Worm (Caenorhabditis elegans) whole organism, L3 larva: Measurements from ENCODE around the gene cpx-2.
A peak's percentile ranks its signal among the peaks of the same experiment; 100 is the strongest.

Experiments
- R02D3.7 ChIP-seq: fragments of 150-350 bp; optimal IDR thresholded peaks from 2 replicates; lab custom pipeline; 2014; ENCODE audit warnings: missing biosample characterization, missing genetic modification characterization
- ZK546.5 ChIP-seq: sonication (generic microtip); optimal IDR thresholded peaks from 2 replicates; lab custom pipeline; 2017; ENCODE audit warnings: missing biosample characterization, missing genetic modification characterization
- aly-2 ChIP-seq: fragments of 150-350 bp; optimal IDR thresholded peaks from 2 replicates; lab custom pipeline; 2014; ENCODE audit warnings: missing biosample characterization, missing genetic modification characterization
- ama-1 ChIP-seq: fragments of 150-350 bp; optimal IDR thresholded peaks from 2 replicates; lab custom pipeline; 2018
- ceh-16 ChIP-seq: sonication (generic microtip); optimal IDR thresholded peaks from 2 replicates; lab custom pipeline; 2017; ENCODE audit warnings: missing biosample characterization, missing genetic modification characterization
- ceh-28 ChIP-seq: fragments of 150-350 bp; optimal IDR thresholded peaks from 2 replicates; lab custom pipeline; 2014; ENCODE audit warnings: missing biosample characterization, missing genetic modification reagents, missing genetic modification characterization
- ceh-82 ChIP-seq: fragments of 150-350 bp; optimal IDR thresholded peaks from 2 replicates; lab custom pipeline; 2014; ENCODE audit warnings: missing biosample characterization, missing genetic modification characterization
- ceh-9 ChIP-seq: sonication (generic microtip); optimal IDR thresholded peaks from 2 replicates; lab custom pipeline; 2018; ENCODE audit warnings: missing biosample characterization, missing genetic modification characterization
- daf-12 ChIP-seq: fragments of 150-350 bp; optimal IDR thresholded peaks from 2 replicates; lab custom pipeline; 2014; ENCODE audit warnings: missing biosample characterization, missing genetic modification reagents, missing genetic modification characterization
- egl-27 ChIP-seq: sonication (generic microtip); optimal IDR thresholded peaks from 4 replicates; lab custom pipeline; 2017; ENCODE audit warnings: missing biosample characterization, missing genetic modification reagents, missing genetic modification characterization
- egl-5 ChIP-seq: fragments of 150-350 bp; optimal IDR thresholded peaks from 2 replicates; lab custom pipeline; 2017; ENCODE audit warnings: missing biosample characterization, missing genetic modification reagents, missing genetic modification characterization, inconsistent platforms
- elt-2 ChIP-seq: sonication (generic microtip); optimal IDR thresholded peaks from 2 replicates; lab custom pipeline; 2016; ENCODE audit warnings: missing genetic modification reagents, mild to moderate bottlenecking, missing genetic modification characterization, missing compliant biosample characterization
- elt-3 ChIP-seq, 3 experiments: fragments of 150-350 bp in 1 of 3; sonication (generic microtip) in 2 of 3; optimal IDR thresholded peaks; 2 replicates in 2 of 3; 4 replicates in 1 of 3; lab custom pipeline; 2014 to 2017; ENCODE audit warnings: missing biosample characterization in 3 of 3, missing genetic modification characterization in 3 of 3
- eor-1 ChIP-seq, 2 experiments: fragments of 150-350 bp; optimal IDR thresholded peaks; 2 replicates each; lab custom pipeline; 2014 to 2018; ENCODE audit warnings: missing biosample characterization in 2 of 2, missing genetic modification characterization in 2 of 2
- fos-1 ChIP-seq: fragments of 150-350 bp; optimal IDR thresholded peaks from 2 replicates; lab custom pipeline; 2014; ENCODE audit warnings: missing biosample characterization, missing genetic modification characterization
- jun-1 ChIP-seq: fragments of 150-350 bp; optimal IDR thresholded peaks from 2 replicates; lab custom pipeline; 2014; ENCODE audit warnings: missing biosample characterization, missing genetic modification reagents, missing genetic modification characterization
- lsy-12 ChIP-seq: sonication (generic microtip); optimal IDR thresholded peaks from 2 replicates; lab custom pipeline; 2016; ENCODE audit warnings: mild to moderate bottlenecking, missing genetic modification characterization, missing compliant biosample characterization
- mdl-1 ChIP-seq: fragments of 150-350 bp; optimal IDR thresholded peaks from 2 replicates; lab custom pipeline; 2014; ENCODE audit warnings: missing biosample characterization, missing genetic modification characterization
- nfya-1 ChIP-seq: sonication (generic microtip); optimal IDR thresholded peaks from 2 replicates; lab custom pipeline; 2017; ENCODE audit warnings: missing genetic modification characterization, mild to moderate bottlenecking, missing compliant biosample characterization, antibody characterized with exemption, moderate library complexity; ENCODE audit not compliant: insufficient read depth
- nhr-12 ChIP-seq: fragments of 150-350 bp; optimal IDR thresholded peaks from 2 replicates; lab custom pipeline; 2014; ENCODE audit warnings: missing biosample characterization, missing genetic modification characterization
- nhr-23 ChIP-seq: fragments of 150-350 bp; optimal IDR thresholded peaks from 2 replicates; lab custom pipeline; 2014; ENCODE audit warnings: missing biosample characterization, missing genetic modification reagents, missing genetic modification characterization
- nhr-237 ChIP-seq: fragments of 150-350 bp; optimal IDR thresholded peaks from 2 replicates; lab custom pipeline; 2014; ENCODE audit warnings: missing biosample characterization, missing genetic modification characterization
- nhr-25 ChIP-seq: sonication (generic microtip); optimal IDR thresholded peaks from 2 replicates; lab custom pipeline; 2017; ENCODE audit warnings: missing biosample characterization, missing genetic modification characterization
- nhr-28 ChIP-seq: fragments of 150-350 bp; optimal IDR thresholded peaks from 2 replicates; lab custom pipeline; 2014; ENCODE audit warnings: missing biosample characterization, missing genetic modification characterization
- nhr-43 ChIP-seq: sonication (generic microtip); optimal IDR thresholded peaks from 2 replicates; lab custom pipeline; 2016; ENCODE audit warnings: mild to moderate bottlenecking, missing genetic modification characterization, missing compliant biosample characterization; ENCODE audit not compliant: poor library complexity, severe bottlenecking
- nhr-77 ChIP-seq: fragments of 150-350 bp; optimal IDR thresholded peaks from 2 replicates; lab custom pipeline; 2014; ENCODE audit warnings: missing biosample characterization, missing genetic modification characterization
- pha-4 ChIP-seq: fragments of 150-350 bp; optimal IDR thresholded peaks from 2 replicates; lab custom pipeline; 2014; ENCODE audit warnings: missing biosample characterization, missing genetic modification reagents, missing genetic modification characterization
- pqm-1 ChIP-seq: fragments of 150-350 bp; optimal IDR thresholded peaks from 2 replicates; lab custom pipeline; 2017; ENCODE audit warnings: missing biosample characterization, missing genetic modification characterization, inconsistent platforms
- sea-2 ChIP-seq: fragments of 150-350 bp; sonication (generic microtip); optimal IDR thresholded peaks from 4 replicates; lab custom pipeline; 2014; ENCODE audit warnings: missing biosample characterization, missing genetic modification reagents, missing genetic modification characterization
- skn-1 ChIP-seq: fragments of 150-350 bp; optimal IDR thresholded peaks from 2 replicates; lab custom pipeline; 2014; ENCODE audit warnings: missing biosample characterization, missing genetic modification characterization
- snpc-4 ChIP-seq: fragments of 150-350 bp; optimal IDR thresholded peaks from 2 replicates; lab custom pipeline; 2014; ENCODE audit warnings: missing biosample characterization, missing genetic modification characterization
- tbx-2 ChIP-seq: sonication (generic microtip); optimal IDR thresholded peaks from 2 replicates; lab custom pipeline; 2016; ENCODE audit warnings: mild to moderate bottlenecking, missing genetic modification characterization, missing compliant biosample characterization
- unc-39 ChIP-seq: sonication (generic microtip); optimal IDR thresholded peaks from 4 replicates; lab custom pipeline; 2017; ENCODE audit warnings: missing biosample characterization, missing genetic modification characterization
- zag-1 ChIP-seq: fragments of 150-350 bp; optimal IDR thresholded peaks from 2 replicates; lab custom pipeline; 2014; ENCODE audit warnings: missing biosample characterization, missing genetic modification characterization
- ztf-4 ChIP-seq: fragments of 150-350 bp; optimal IDR thresholded peaks from 2 replicates; lab custom pipeline; 2014; ENCODE audit warnings: missing biosample characterization, missing genetic modification characterization

cpx-2 gene

DNA sequence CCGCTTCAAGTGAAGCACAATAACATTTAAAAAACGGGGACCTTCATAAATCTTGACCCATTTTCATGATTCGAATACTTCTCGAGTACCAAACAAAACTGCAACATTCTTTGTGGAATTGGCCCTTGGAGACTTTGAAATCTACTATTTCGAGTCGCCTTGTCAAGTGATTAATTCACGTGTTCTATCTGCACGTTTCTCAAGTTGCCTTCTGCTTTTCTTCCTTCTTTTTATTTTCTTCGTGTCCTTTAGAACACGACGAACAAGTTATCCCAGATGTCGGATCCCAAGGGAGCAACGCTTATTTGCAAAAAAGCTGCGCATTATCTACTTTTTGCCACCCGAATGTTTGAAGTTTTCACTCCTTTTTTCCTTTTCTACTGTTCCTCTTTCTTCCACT, 9.7 kb downstream of the cpx-2 start:
- TF ChIP-seq nhr-77, result no peak
- no peak for TF ChIP-seq egl-27 (tag; lab: Kevin White, UChicago)
- no peak for TF ChIP-seq sea-2 (GFP tag; lab: Kevin White, UChicago)
- TF ChIP-seq fos-1 (tag; lab: Kevin White, UChicago), result no peak
- no peak for TF ChIP-seq skn-1 (tag; lab: Kevin White, UChicago)
- no peak for TF ChIP-seq nhr-12 (tag; lab: Kevin White, UChicago)
- TF ChIP-seq zag-1 (tag; lab: Kevin White, UChicago), result no peak

DNA sequence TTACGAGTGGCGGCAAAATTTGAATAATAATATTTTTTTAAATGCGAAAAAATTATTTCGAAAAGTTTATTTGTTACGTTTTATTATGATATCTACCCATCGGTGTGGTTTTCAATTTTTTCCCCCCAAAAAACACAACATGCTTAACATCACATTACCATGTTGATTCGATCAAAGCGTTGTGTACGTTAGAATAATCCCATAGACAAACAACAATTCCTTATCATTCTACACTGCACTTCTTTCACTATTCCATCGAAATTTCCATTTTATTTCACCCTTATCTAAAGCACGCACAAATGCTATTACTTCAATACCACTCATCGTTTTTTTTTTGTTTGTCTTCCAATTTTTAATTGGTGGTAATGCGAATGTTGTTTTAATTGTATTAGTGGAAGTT, 11.0 kb downstream of the cpx-2 start:
- peak; percentile 88 for TF ChIP-seq elt-2 (tag; lab: Kevin White, UChicago)
- TF ChIP-seq ceh-9 (tag; lab: Kevin White, UChicago), result no peak
- no peak for TF ChIP-seq daf-12 (tag; lab: Kevin White, UChicago)
- TF ChIP-seq ceh-82 (tag; lab: Kevin White, UChicago), result no peak
- TF ChIP-seq skn-1 (tag; lab: Kevin White, UChicago), result peak; percentile 11
- peak; percentile 6 for TF ChIP-seq jun-1 (tag; lab: Kevin White, UChicago)
- no peak for TF ChIP-seq egl-5 (tag; lab: Kevin White, UChicago)
- peak; percentile 78 for TF ChIP-seq pha-4 (tag; lab: Kevin White, UChicago)
- TF ChIP-seq pqm-1 (tag; lab: Kevin White, UChicago), result peak; percentile 51
- no peak for TF ChIP-seq aly-2 (tag; lab: Kevin White, UChicago)

DNA sequence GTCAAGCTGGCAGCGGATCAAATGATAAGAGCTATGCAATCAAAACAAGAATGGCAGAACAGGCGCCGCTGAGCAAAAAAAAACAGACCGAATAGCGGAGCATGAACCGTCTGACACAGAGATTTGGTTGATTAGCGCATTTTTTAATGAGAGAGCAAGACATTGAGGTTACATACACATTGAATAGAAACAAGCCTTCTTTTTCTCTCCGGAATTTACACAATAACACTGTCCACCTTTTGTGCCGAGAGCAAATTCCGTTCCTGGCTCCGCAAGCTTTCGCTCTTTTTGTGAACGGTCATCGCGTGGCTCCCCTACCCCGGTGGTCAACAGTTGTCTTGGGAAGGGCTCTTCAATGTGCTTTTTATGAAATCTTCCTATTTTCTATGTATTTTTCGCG, 15.5 kb downstream of the cpx-2 start, which contains the start of gene K03A11.6:
Gene K03A11.6, plus strand, starts transcription at position 301 of the 400 bp plus-strand sequence.
- TF ChIP-seq lsy-12 (no peak), nhr-237 (no peak), aly-2 (tag; lab: Kevin White, UChicago) (no peak), nhr-43 (tag; lab: Kevin White, UChicago) (no peak), ceh-82 (tag; lab: Kevin White, UChicago) (no peak), zag-1 (tag; lab: Kevin White, UChicago) (no peak), R02D3.7 (tag; lab: Kevin White, UChicago) (no peak), ceh-9 (tag; lab: Kevin White, UChicago) (no peak), ama-1 (lab: Kevin White, UChicago) (no peak), elt-3 (tag; optimal IDR thresholded peaks at IDR 0.05; lab: Kevin White, UChicago) (no peak), nhr-25 (tag; lab: Kevin White, UChicago) (no peak), ZK546.5 (tag; lab: Kevin White, UChicago) (no peak), jun-1 (tag; lab: Kevin White, UChicago) (no peak), ceh-16 (tag; lab: Kevin White, UChicago) (no peak), ceh-28 (tag; lab: Kevin White, UChicago) (no peak), nfya-1 (tag; lab: Kevin White, UChicago) (no peak), nhr-28 (tag; lab: Kevin White, UChicago) (no peak), nhr-77 (no peak), daf-12 (tag; lab: Kevin White, UChicago) (no peak)

DNA sequence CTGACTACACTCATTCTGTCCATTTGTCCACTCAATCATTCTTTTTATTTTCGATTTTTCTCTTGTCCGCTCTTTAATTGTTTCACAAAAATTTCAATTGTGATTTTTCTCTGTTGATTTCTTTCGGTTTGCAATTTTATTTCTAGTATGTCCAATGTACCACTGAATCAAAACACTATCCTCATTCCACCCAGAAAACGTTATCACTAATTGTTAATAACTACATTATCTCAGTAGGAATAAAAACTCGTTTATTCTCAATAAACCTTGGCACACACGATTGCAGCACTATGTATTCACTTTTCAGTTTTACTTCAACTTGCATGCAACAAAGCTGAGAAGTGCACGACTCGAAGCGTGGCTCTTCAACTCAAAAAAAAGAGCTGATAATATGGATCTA, 19.6 kb downstream of the cpx-2 start, which contains the start of gene K03A11.1:
Gene K03A11.1, plus strand, starts transcription at position 301 of the 400 bp plus-strand sequence.
- TF ChIP-seq unc-39 (tag; lab: Kevin White, UChicago) (no peak), fos-1 (tag; lab: Kevin White, UChicago) (no peak), sea-2 (GFP tag; lab: Kevin White, UChicago) (no peak), ama-1 (lab: Kevin White, UChicago) (no peak), ceh-82 (tag; lab: Kevin White, UChicago) (no peak), elt-2 (tag; lab: Kevin White, UChicago) (no peak), ztf-4 (tag; lab: Kevin White, UChicago) (no peak), ceh-16 (tag; lab: Kevin White, UChicago) (no peak), nfya-1 (tag; lab: Kevin White, UChicago) (no peak), tbx-2 (tag; lab: Kevin White, UChicago) (no peak), snpc-4 (tag; lab: Kevin White, UChicago) (no peak), skn-1 (tag; lab: Kevin White, UChicago) (no peak), zag-1 (tag; lab: Kevin White, UChicago) (no peak), eor-1 (tag; optimal IDR thresholded peaks at IDR 0.05; lab: Kevin White, UChicago) (no peak), jun-1 (tag; lab: Kevin White, UChicago) (no peak), nhr-237 (no peak), nhr-23 (tag; lab: Kevin White, UChicago) (no peak), mdl-1 (tag; lab: Kevin White, UChicago) (no peak), egl-27 (tag; lab: Kevin White, UChicago) (no peak), pqm-1 (tag; lab: Kevin White, UChicago) (no peak)
